Fruit fly (Drosophila melanogaster) whole organism, prepupa: ENCODE results near the gene Hayan.

Experiments
- CG16779 ChIP-seq: fragments of 200-800 bp; sonication (Bioruptor generic); optimal IDR thresholded peaks from 3 replicates; lab custom pipeline; 2017; ENCODE audit warnings: missing biosample characterization, mild to moderate bottlenecking, missing genetic modification characterization
- Ets96B ChIP-seq: fragments of 200-800 bp; optimal IDR thresholded peaks from 2 replicates; lab custom pipeline; 2019; ENCODE audit warnings: missing biosample characterization, mild to moderate bottlenecking, missing genetic modification characterization, moderate library complexity
- OdsH ChIP-seq: fragments of 200-800 bp; sonication (Bioruptor generic); optimal IDR thresholded peaks from 3 replicates; lab custom pipeline; 2016; ENCODE audit warnings: missing biosample characterization, missing genetic modification characterization
- achi ChIP-seq: fragments of 200-800 bp; sonication (Bioruptor generic); optimal IDR thresholded peaks from 3 replicates; lab custom pipeline; 2016; ENCODE audit warnings: missing biosample characterization, missing genetic modification characterization
- fkh ChIP-seq: fragments of 200-800 bp; sonication (Bioruptor generic); optimal IDR thresholded peaks from 3 replicates; lab custom pipeline; 2017; ENCODE audit warnings: missing biosample characterization, mild to moderate bottlenecking, missing genetic modification characterization, moderate library complexity

DNA sequence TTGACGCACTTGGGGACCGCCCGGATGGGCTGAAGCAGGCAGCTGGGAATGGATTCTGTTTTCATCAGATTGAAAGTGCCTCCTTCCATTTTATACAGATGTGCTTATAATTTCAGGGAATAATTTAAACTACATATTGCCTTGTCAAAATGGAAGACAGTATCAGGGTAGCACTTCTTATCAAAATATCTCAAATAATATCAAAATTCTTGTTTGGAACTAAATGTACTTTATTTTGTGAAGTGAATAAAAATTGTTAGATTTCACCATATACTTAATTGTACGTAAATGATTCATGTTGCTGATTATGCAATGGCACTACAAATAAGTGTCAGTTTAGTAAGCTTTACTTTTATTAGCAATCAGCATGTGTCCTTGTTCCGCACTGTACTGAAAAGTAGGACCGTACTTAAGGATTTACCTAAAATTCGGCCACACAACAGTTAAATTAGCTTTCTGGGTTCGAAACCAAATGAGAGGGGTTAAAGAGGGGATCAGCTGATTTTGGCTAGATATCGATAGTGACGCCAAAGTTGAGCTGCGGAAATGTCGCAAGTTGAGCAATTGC, 44.7 kb upstream of the Hayan start, which contains the start of the genes CG15042 and CG15047:
- TF ChIP-seq CG16779 (tag; lab: Kevin White, UChicago) (no peak), Ets96B (tag; lab: Kevin White, UChicago) (no peak), fkh (GFP tag; lab: Kevin White, UChicago) (no peak), achi (no peak), OdsH (GFP tag; lab: Kevin White, UChicago) (no peak)
